Worm (Caenorhabditis elegans): ENCODE measurements around the gene smrc-1.

smrc-1 gene

DNA sequence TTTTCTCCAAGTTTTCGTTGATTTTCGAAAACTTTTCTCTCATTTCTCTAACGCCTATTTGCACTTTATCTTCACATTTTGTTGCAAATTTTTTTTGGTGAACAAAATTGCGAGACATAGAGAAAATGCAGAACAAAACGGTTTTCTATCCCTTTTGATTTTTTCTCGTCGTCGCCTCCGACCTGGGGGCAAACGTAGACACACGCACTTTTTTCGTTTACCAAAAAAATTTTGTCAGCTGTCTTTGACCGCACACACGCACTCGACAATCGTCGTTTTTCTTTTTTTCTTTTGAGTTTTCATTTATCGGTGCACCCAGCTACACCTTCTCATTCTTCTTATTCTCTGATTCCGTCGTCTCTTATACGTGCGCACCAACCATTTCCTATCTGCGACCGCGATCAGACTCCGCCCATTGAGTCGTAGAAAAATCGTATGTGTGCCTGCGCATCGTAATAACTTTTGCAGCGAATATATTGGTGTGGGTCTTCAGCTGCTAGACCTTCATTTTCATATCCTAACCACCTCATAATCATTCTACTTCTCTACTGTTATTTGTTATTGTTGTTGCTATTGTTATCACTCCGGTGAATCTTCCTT lies 28.3 kb upstream of the smrc-1 start (continued):
- TF ChIP-seq lin-38 (GFP tag; IDR thresholded peaks at IDR 0.05) (0 out of 2 replicates have a peak, but pooled peaks have one; percentile 12), dmd-6 (GFP tag; IDR thresholded peaks at IDR 0.05) (peak; percentile 77), ctbp-1 (GFP tag; IDR thresholded peaks at IDR 0.05) (0 out of 2 replicates have a peak, but pooled peaks have one; percentile 10), hmg-1.1 (GFP tag; IDR thresholded peaks at IDR 0.05) (0 out of 2 replicates have a peak, but pooled peaks have one; percentile 14), ceh-28 (tag; optimal IDR thresholded peaks at IDR 0.05) (no peak), mep-1 (tag; optimal IDR thresholded peaks at IDR 0.05) (peak; percentile 22), nhr-11 (tag; optimal IDR thresholded peaks at IDR 0.05) (peak; percentile 28), lin-29 (GFP tag; IDR thresholded peaks at IDR 0.05) (0 out of 2 replicates have a peak, but pooled peaks have one; percentile 10)

DNA sequence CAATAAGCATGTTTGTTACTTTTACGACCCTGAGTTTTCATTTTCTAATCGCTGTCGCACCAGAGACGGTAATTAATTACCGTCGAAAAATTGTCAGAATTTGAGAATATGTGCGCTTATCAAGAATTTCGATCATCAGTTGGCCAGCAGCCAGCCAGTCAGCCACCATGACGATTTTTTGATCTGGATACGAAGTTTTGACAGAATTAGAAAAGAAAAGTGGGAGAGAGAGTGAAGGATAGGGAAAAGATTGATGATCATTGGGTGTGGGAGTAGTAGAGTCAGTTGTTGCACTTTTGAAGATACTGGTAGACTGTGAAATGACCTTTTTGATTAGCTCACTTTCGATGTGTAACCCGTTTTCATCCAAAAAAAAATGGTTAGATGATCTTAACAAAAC lies 26.3 kb upstream of the smrc-1 start:
- TF ChIP-seq nhr-41 (GFP tag; IDR thresholded peaks at IDR 0.05) (no peak), nhr-76 (tag; optimal IDR thresholded peaks at IDR 0.05) (no peak), nhr-28 (tag; optimal IDR thresholded peaks at IDR 0.05) (peak; percentile 54), zip-2 (tag; optimal IDR thresholded peaks at IDR 0.05) (no peak), mdl-1 (tag; optimal IDR thresholded peaks at IDR 0.05) (peak in 1 of 2 experiments; percentile 18), nhr-25 (tag; optimal IDR thresholded peaks at IDR 0.05; ENCODE audit: borderline replicate concordance, insufficient read depth) (no peak), lin-38 (GFP tag; IDR thresholded peaks at IDR 0.05) (peak; percentile 33; the same call in 1 of the 2 replicates), daf-12 (tag; optimal IDR thresholded peaks at IDR 0.05) (no peak), hlh-11 (tag; optimal IDR thresholded peaks at IDR 0.05) (peak; percentile 16), duxl-1 (tag; optimal IDR thresholded peaks at IDR 0.05; ENCODE audit: poor library complexity) (no peak), nhr-42 (GFP tag; IDR thresholded peaks at IDR 0.05) (no peak), hmg-1.1 (GFP tag; IDR thresholded peaks at IDR 0.05) (no peak), unc-62 (GFP tag; optimal IDR thresholded peaks at IDR 0.05 in 1 of 2) (peak in 1 of 2 experiments; percentile 99), unc-62 (tag; optimal IDR thresholded peaks at IDR 0.05) (no peak), T20F7.1 (GFP tag; optimal IDR thresholded peaks at IDR 0.05) (no peak), rbr-2 (tag; optimal IDR thresholded peaks at IDR 0.05) (no peak), nhr-11 (tag; optimal IDR thresholded peaks at IDR 0.05) (peak; percentile 15), ZK546.5 (tag; optimal IDR thresholded peaks at IDR 0.05) (no peak), lin-13 (GFP tag; optimal IDR thresholded peaks at IDR 0.05) (no peak), Y105C5A.15 (GFP tag; IDR thresholded peaks at IDR 0.05) (no peak), skn-1 (tag; optimal IDR thresholded peaks at IDR 0.05) (no peak), lsy-2 (tag; optimal IDR thresholded peaks at IDR 0.05) (peak in 1 of 2 experiments; percentile 13)

DNA sequence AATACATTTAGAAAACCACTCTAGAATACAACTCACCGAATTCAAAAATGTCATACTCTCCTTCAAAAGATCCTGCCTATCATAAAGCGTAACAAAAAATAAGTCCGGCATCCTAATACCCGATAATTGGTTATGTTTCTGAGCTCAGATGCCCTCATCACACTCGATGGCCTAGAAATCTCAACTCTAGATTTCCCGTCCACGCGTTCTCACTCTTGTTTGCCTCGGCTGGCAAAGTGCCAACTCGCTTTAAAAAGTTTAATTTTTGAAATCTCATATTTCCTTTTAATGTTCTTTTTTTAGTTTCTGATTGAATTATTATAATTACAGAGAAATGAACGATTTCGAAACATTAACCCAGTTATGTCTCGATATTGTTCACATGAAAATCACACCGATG lies 23.0 kb upstream of the smrc-1 start, which contains the start of the genes C56G2.15 and thoc-2:
TSS of gene C56G2.15 (minus strand) at position 188 of the 400 bp plus-strand sequence.
TSS of gene thoc-2 (plus strand) at position 331 of the 400 bp plus-strand sequence.
- no peak for TF ChIP-seq egl-43 (GFP tag; IDR thresholded peaks at IDR 0.05)
- peak; percentile 75 for TF ChIP-seq mes-2 (tag; optimal IDR thresholded peaks at IDR 0.05; ENCODE audit: poor library complexity, severe bottlenecking)
- no peak for TF ChIP-seq daf-16 (GFP tag; optimal IDR thresholded peaks at IDR 0.05)
- TF ChIP-seq daf-16 (tag; optimal IDR thresholded peaks at IDR 0.05), result peak; percentile 8
- no peak for TF ChIP-seq jun-1 (tag; optimal IDR thresholded peaks at IDR 0.05)
- TF ChIP-seq zip-2 (tag; optimal IDR thresholded peaks at IDR 0.05), result no peak
- no peak for TF ChIP-seq madf-5 (GFP tag; IDR thresholded peaks at IDR 0.05)
- TF ChIP-seq hif-1 (tag; optimal IDR thresholded peaks at IDR 0.05), result peak in 1 of 2 experiments; percentile 7
- TF ChIP-seq ceh-44 (GFP tag; IDR thresholded peaks at IDR 0.05), result no peak
- no peak for TF ChIP-seq rbr-2 (tag; optimal IDR thresholded peaks at IDR 0.05)
- TF ChIP-seq vab-7 (GFP tag; IDR thresholded peaks at IDR 0.05), result no peak
- TF ChIP-seq spr-3 (GFP tag; optimal IDR thresholded peaks at IDR 0.05), result no peak
- no peak for TF ChIP-seq ceh-32 (tag; optimal IDR thresholded peaks at IDR 0.05; ENCODE audit: poor library complexity)
- TF ChIP-seq dpl-1 (GFP tag; optimal IDR thresholded peaks at IDR 0.05), result no peak
- peak; percentile 33 for TF ChIP-seq mep-1 (tag; optimal IDR thresholded peaks at IDR 0.05)
- TF ChIP-seq lin-1 (GFP tag; IDR thresholded peaks at IDR 0.05), result no peak
- no peak for TF ChIP-seq nhr-237 (tag; optimal IDR thresholded peaks at IDR 0.05)
- no peak for TF ChIP-seq F44E2.7 (GFP tag; IDR thresholded peaks at IDR 0.05)
- TF ChIP-seq lsy-2 (tag; optimal IDR thresholded peaks at IDR 0.05), result peak in 1 of 2 experiments; percentile 68
- no peak for TF ChIP-seq ztf-11 (tag; optimal IDR thresholded peaks at IDR 0.05)
